Fruit fly (Drosophila melanogaster): ENCODE results near the gene Abcd3.

Abcd3 gene

DNA sequence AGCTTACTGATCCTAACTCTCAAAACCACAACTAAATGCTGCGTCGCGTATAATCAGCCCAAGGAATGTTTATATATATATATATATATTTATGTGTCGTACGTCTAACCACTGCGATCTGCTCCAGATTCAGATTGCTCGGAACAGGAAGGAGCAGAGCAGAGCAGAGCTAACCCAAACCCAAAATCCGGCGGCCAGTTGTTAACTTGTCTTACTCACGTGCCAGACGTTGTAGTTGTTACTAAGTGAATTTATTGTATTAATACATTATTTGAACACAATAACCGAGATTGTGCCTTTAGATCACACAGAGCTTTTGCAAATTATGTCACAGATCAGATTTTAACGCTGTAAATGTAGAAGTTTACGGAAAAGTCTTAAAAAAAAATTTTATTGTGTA is 2.6 kb upstream of the Abcd3 start, which contains the start of gene Alr:
Alr (plus strand) TSS at position 301 of the 400 bp plus-strand sequence.
- TF ChIP-seq CrebA (GFP tag; optimal IDR thresholded peaks at IDR 0.05; ENCODE audit: borderline replicate concordance) (no peak), rgr (GFP tag; optimal IDR thresholded peaks at IDR 0.05) (no peak), N (GFP tag; optimal IDR thresholded peaks at IDR 0.05) (no peak), woc (GFP tag; optimal IDR thresholded peaks at IDR 0.05) (no peak), GATAd (GFP tag; optimal IDR thresholded peaks at IDR 0.05) (no peak), jim (GFP tag; optimal IDR thresholded peaks at IDR 0.05) (no peak), ey (GFP tag; optimal IDR thresholded peaks at IDR 0.05) (no peak), Hr78 (GFP tag; optimal IDR thresholded peaks at IDR 0.05) (no peak)

dm6 chrX:19748565-19748964 is 2.0 kb upstream of the Abcd3 start:
- TF ChIP-seq HLH106 (tag; optimal IDR thresholded peaks at IDR 0.05), result no peak
- TF ChIP-seq br (GFP tag; optimal IDR thresholded peaks at IDR 0.05), result no peak
- TF ChIP-seq foxo (GFP tag; optimal IDR thresholded peaks at IDR 0.05), result peak in 1 of 2 experiments; percentile 31
- no peak for TF ChIP-seq Hr83 (GFP tag; optimal IDR thresholded peaks at IDR 0.05; ENCODE audit: poor library complexity, severe bottlenecking)
- no peak for TF ChIP-seq dl (GFP tag; optimal IDR thresholded peaks at IDR 0.05; ENCODE audit: insufficient read depth in 1 of 2, partially characterized antibody in 2 of 2)
- no peak for TF ChIP-seq dmrt93B (GFP tag; optimal IDR thresholded peaks at IDR 0.05)

dm6 chrX:19752344-19752743 is 1.8 kb downstream of the Abcd3 start:
- TF ChIP-seq GATAd (GFP tag; optimal IDR thresholded peaks at IDR 0.05) (no peak), Abd-B (GFP tag; optimal IDR thresholded peaks at IDR 0.05) (no peak), brk (GFP tag; optimal IDR thresholded peaks at IDR 0.05) (no peak), Rel (GFP tag; optimal IDR thresholded peaks at IDR 0.05) (no peak), Rel (tag; optimal IDR thresholded peaks at IDR 0.05) (no peak), psq (GFP tag; optimal IDR thresholded peaks at IDR 0.05) (no peak), Vsx2 (GFP tag; optimal IDR thresholded peaks at IDR 0.05; ENCODE audit: partially characterized antibody) (no peak), CG9705 (GFP tag; optimal IDR thresholded peaks at IDR 0.05) (no peak), dmrt93B (GFP tag; optimal IDR thresholded peaks at IDR 0.05) (no peak), lola (GFP tag; optimal IDR thresholded peaks at IDR 0.05) (no peak), rgr (GFP tag; optimal IDR thresholded peaks at IDR 0.05) (no peak), Mio (GFP tag; optimal IDR thresholded peaks at IDR 0.05) (no peak), pan (optimal IDR thresholded peaks at IDR 0.05) (no peak)

- no peak for TF ChIP-seq sage (GFP tag; optimal IDR thresholded peaks at IDR 0.05)
- TF ChIP-seq rgr (GFP tag; optimal IDR thresholded peaks at IDR 0.05), result no peak
- no peak for TF ChIP-seq Rel (GFP tag; optimal IDR thresholded peaks at IDR 0.05)
- TF ChIP-seq Rel (tag; optimal IDR thresholded peaks at IDR 0.05), result no peak
- TF ChIP-seq dl (GFP tag; optimal IDR thresholded peaks at IDR 0.05; ENCODE audit: insufficient read depth in 1 of 2, partially characterized antibody in 2 of 2), result no peak
- TF ChIP-seq Dif (GFP tag; optimal IDR thresholded peaks at IDR 0.05; ENCODE audit: partially characterized antibody), result no peak
- no peak for TF ChIP-seq Hr83 (GFP tag; optimal IDR thresholded peaks at IDR 0.05; ENCODE audit: poor library complexity, severe bottlenecking)
- TF ChIP-seq CrebA (GFP tag; optimal IDR thresholded peaks at IDR 0.05; ENCODE audit: borderline replicate concordance), result no peak
- no peak for TF ChIP-seq ey (GFP tag; optimal IDR thresholded peaks at IDR 0.05)
- TF ChIP-seq HLH106 (tag; optimal IDR thresholded peaks at IDR 0.05), result no peak
Observed at dm6 chrX:19753710-19754109, 3.1 kb downstream of the Abcd3 start.

DNA sequence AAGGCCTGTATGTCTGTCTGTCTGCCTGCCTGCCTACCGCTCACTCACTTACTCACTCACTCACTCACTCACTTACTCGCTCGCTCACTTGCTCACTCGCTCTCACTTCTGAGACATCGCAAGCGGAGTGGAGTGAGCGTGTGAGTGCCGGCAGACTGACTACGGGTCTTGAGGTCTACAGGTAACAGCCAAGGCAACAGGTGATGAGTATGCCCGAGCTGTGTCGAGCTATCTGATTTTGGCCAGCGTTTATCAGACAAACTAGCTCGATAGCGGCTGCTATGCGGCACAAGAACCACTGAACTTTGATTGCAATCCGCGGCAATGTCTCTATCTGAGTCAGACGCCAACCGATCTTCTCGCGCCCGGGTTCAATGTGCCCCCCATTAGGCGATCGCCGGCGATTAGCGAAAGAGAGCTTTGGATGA is 3.6 kb downstream of the Abcd3 start:
- no peak for TF ChIP-seq tai (GFP tag; optimal IDR thresholded peaks at IDR 0.05)
- peak; percentile 14 for TF ChIP-seq h (GFP tag; optimal IDR thresholded peaks at IDR 0.05)
- no peak for TF ChIP-seq fru (GFP tag; optimal IDR thresholded peaks at IDR 0.05)
- TF ChIP-seq Dif (GFP tag; optimal IDR thresholded peaks at IDR 0.05; ENCODE audit: partially characterized antibody), result peak; percentile 63
- peak; percentile 38 for TF ChIP-seq Hr83 (GFP tag; optimal IDR thresholded peaks at IDR 0.05; ENCODE audit: poor library complexity, severe bottlenecking)
- peak in 1 of 2 experiments; percentile 44 for TF ChIP-seq dl (GFP tag; optimal IDR thresholded peaks at IDR 0.05; ENCODE audit: insufficient read depth in 1 of 2, partially characterized antibody in 2 of 2)
- no peak for TF ChIP-seq Sp1 (GFP tag; optimal IDR thresholded peaks at IDR 0.05)
- TF ChIP-seq jim (GFP tag; optimal IDR thresholded peaks at IDR 0.05), result no peak
- TF ChIP-seq Rel (GFP tag; optimal IDR thresholded peaks at IDR 0.05), result no peak
- no peak for TF ChIP-seq Rel (tag; optimal IDR thresholded peaks at IDR 0.05)
